Fruit fly (Drosophila melanogaster): ENCODE results near the gene CG14042.

CG14042 gene

DNA sequence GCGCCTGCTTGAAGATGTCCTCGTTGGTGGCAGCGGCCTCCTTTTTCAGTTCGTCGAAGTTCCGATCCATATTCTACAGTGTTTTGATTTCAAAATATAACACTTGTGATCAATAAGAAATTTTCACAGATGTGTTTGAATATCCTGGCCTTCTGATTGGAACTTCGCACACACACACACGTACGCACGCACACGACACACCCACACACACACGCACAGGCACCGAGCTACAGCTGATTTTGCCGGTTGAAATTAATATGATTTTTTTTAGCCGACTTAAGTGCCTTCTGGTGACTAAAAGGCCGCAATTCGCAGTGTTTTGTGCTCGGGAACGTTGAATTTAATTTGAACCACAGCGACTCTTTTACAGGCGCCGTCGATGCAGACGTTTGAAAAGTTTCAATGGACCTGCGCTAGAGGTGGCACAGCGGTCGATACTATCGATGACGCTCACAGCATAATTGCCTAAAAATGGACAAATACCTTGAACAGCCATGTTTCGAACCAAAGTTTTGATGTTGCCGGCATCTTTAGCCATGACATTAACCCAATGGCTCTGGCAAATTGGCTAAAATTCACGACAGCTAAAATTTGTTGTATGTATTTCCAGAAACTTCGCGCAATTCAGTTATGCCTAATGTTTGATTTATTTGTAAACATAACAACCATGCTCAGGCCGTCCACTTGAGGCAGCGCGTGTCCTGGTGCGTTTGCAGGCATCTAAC lies 28.0 kb upstream of the CG14042 start, which contains the start of gene Rtnl1 (continued):
- TF ChIP-seq CG33213 (GFP tag; optimal IDR thresholded peaks at IDR 0.05) (peak; percentile 87), Six4 (GFP tag; optimal IDR thresholded peaks at IDR 0.05) (no peak), gsb-n (tag; optimal IDR thresholded peaks at IDR 0.05) (no peak), CG16813 (GFP tag; IDR thresholded peaks at IDR 0.05; ENCODE audit: partially characterized antibody) (peak; percentile 93), stc (GFP tag; IDR thresholded peaks at IDR 0.05) (no peak), Aef1 (GFP tag; IDR thresholded peaks at IDR 0.05) (0 out of 3 replicates have a peak, but pooled peaks have one; percentile 26), Ets97D (GFP tag; optimal IDR thresholded peaks at IDR 0.05) (peak; percentile 86), CG32767 (GFP tag; IDR thresholded peaks at IDR 0.05) (no peak), disco-r (GFP tag; optimal IDR thresholded peaks at IDR 0.05) (no peak), Hey (tag; optimal IDR thresholded peaks at IDR 0.05) (no peak), klu (GFP tag; IDR thresholded peaks at IDR 0.05) (no peak), CG9797 (GFP tag; optimal IDR thresholded peaks at IDR 0.05) (peak; percentile 80), dmrt99B (tag; optimal IDR thresholded peaks at IDR 0.05) (no peak), CG3407 (GFP tag; optimal IDR thresholded peaks at IDR 0.05) (no peak), PHDP (tag; optimal IDR thresholded peaks at IDR 0.05) (no peak), Stat92E (GFP tag; optimal IDR thresholded peaks at IDR 0.05) (no peak), crol (GFP tag; IDR thresholded peaks at IDR 0.05) (no peak), CG18619 (GFP tag; optimal IDR thresholded peaks at IDR 0.05) (no peak), Atf-2 (GFP tag; optimal IDR thresholded peaks at IDR 0.05) (peak; percentile 9), CG6813 (GFP tag; optimal IDR thresholded peaks at IDR 0.05) (no peak), CG8944 (GFP tag; optimal IDR thresholded peaks at IDR 0.05) (no peak), CG11696 (GFP tag; IDR thresholded peaks at IDR 0.05) (no peak), ewg (GFP tag; optimal IDR thresholded peaks at IDR 0.05) (peak; percentile 100), CG12155 (GFP tag; optimal IDR thresholded peaks at IDR 0.05) (peak; percentile 52), CG8924 (tag; optimal IDR thresholded peaks at IDR 0.05) (peak; percentile 20), jumu (GFP tag; optimal IDR thresholded peaks at IDR 0.05) (peak; percentile 72), Meics (GFP tag; optimal IDR thresholded peaks at IDR 0.05) (no peak), Bdp1 (GFP tag; optimal IDR thresholded peaks at IDR 0.05) (no peak), CG30431 (GFP tag; optimal IDR thresholded peaks at IDR 0.05) (no peak), Gug (GFP tag; IDR thresholded peaks at IDR 0.05) (no peak), esg (GFP tag; conservative IDR thresholded peaks at IDR 0.05) (no peak), CG7556 (GFP tag; optimal IDR thresholded peaks at IDR 0.05) (peak; percentile 8), aop (GFP tag; IDR thresholded peaks at IDR 0.05) (no peak), lbe (GFP tag; optimal IDR thresholded peaks at IDR 0.05) (no peak), Deaf1 (tag; optimal IDR thresholded peaks at IDR 0.05) (peak; percentile 29), CG2120 (GFP tag; optimal IDR thresholded peaks at IDR 0.05) (peak; percentile 47), ind (GFP tag; optimal IDR thresholded peaks at IDR 0.05) (peak; percentile 11), bab2 (GFP tag; optimal IDR thresholded peaks at IDR 0.05) (no peak), CG8388 (GFP tag; optimal IDR thresholded peaks at IDR 0.05) (no peak), D19A (tag; optimal IDR thresholded peaks at IDR 0.05) (no peak), ab (GFP tag; optimal IDR thresholded peaks at IDR 0.05) (no peak), CG9932 (GFP tag; IDR thresholded peaks at IDR 0.05) (peak; percentile 75), NFAT (GFP tag; IDR thresholded peaks at IDR 0.05) (peak; percentile 53; the same call in 1 of the 2 replicates), CG14014 (GFP tag; IDR thresholded peaks at IDR 0.05) (no peak), CG2129 (GFP tag; IDR thresholded peaks at IDR 0.05; ENCODE audit: partially characterized antibody) (peak; percentile 80), emc (GFP tag; optimal IDR thresholded peaks at IDR 0.05) (no peak), CG30020 (tag; optimal IDR thresholded peaks at IDR 0.05) (peak; percentile 22), Poxn (GFP tag; IDR thresholded peaks at IDR 0.05) (no peak), dimm (GFP tag; IDR thresholded peaks at IDR 0.05) (no peak), ato (GFP tag; IDR thresholded peaks at IDR 0.05; ENCODE audit: partially characterized antibody) (peak; percentile 67)
